Fruit fly (Drosophila melanogaster): ENCODE data around the gene Iml1.

The Iml1 gene

DNA sequence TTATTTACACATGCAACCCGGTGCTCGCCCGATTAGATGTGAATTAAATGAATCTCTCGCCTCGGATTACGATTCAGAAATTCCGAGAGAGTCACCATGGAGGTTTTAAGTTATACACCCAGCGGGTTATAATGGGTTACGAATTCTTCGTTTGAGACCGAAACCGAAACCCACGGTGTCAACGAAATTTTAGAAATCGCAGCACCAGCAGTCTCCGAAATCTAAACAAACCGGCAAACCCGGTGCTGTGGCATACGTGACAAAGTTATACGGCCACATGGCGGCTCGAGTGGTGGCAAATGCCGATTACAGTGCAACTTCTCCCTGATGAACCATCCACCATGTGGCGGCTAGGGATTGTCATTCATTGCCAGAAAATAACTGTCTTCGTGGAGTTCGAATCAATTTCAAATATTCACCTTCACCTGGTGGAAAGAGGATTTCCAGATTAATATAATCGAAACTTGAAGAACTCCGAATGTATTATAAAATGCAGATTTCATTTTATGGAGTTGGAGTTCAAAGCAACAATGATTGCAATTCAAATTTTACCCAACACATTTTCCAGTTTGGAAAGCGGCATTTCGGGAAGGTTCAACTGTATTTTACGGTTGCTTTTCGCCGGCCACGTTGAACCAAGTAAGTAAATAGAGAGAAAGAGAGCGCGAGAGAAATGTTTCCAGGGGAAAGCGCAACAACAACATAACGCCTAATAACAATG is 17.9 kb downstream of the Iml1 start (continued):
- TF ChIP-seq tin (GFP tag; optimal IDR thresholded peaks at IDR 0.05) (peak; percentile 78), CG7839 (tag; optimal IDR thresholded peaks at IDR 0.05) (peak; percentile 80), CG8944 (GFP tag; optimal IDR thresholded peaks at IDR 0.05) (peak; percentile 70), Sox102F (GFP tag; optimal IDR thresholded peaks at IDR 0.05) (peak; percentile 80), CG33213 (GFP tag; optimal IDR thresholded peaks at IDR 0.05) (peak; percentile 48), lola (GFP tag; optimal IDR thresholded peaks at IDR 0.05) (peak in 1 of 3 experiments; percentile 84), CG15011 (GFP tag; optimal IDR thresholded peaks at IDR 0.05) (peak; percentile 11), Hmr (GFP tag; optimal IDR thresholded peaks at IDR 0.05) (peak; percentile 50), CG10366 (GFP tag; IDR thresholded peaks at IDR 0.05) (no peak; the same call in 1 of the 2 replicates), tll (GFP tag; optimal IDR thresholded peaks at IDR 0.05) (no peak), CG7963 (GFP tag; IDR thresholded peaks at IDR 0.05; ENCODE audit: partially characterized antibody) (no peak), CG16863 (GFP tag; optimal IDR thresholded peaks at IDR 0.05) (peak; percentile 70), Elba2 (GFP tag; optimal IDR thresholded peaks at IDR 0.05) (no peak), CG17802 (tag; optimal IDR thresholded peaks at IDR 0.05) (peak; percentile 28), Hr51 (GFP tag; optimal IDR thresholded peaks at IDR 0.05) (peak in 1 of 2 experiments; percentile 78), HmgZ (tag; optimal IDR thresholded peaks at IDR 0.05) (peak; percentile 62), org-1 (GFP tag; optimal IDR thresholded peaks at IDR 0.05) (peak; percentile 76), abd-A (tag; optimal IDR thresholded peaks at IDR 0.05) (no peak), sug (tag; optimal IDR thresholded peaks at IDR 0.05) (no peak), CG8765 (GFP tag; IDR thresholded peaks at IDR 0.05) (peak; percentile 32; the same call in 1 of the 2 replicates), lab (GFP tag; optimal IDR thresholded peaks at IDR 0.05) (peak; percentile 61), pita (GFP tag; optimal IDR thresholded peaks at IDR 0.05) (no peak), HHEX (GFP tag; optimal IDR thresholded peaks at IDR 0.05) (peak; percentile 53), CG18619 (GFP tag; optimal IDR thresholded peaks at IDR 0.05) (peak; percentile 78), CG12659 (GFP tag; optimal IDR thresholded peaks at IDR 0.05) (peak; percentile 23), vfl (GFP tag; optimal IDR thresholded peaks at IDR 0.05) (no peak), CG31388 (GFP tag; optimal IDR thresholded peaks at IDR 0.05) (peak; percentile 32), CG14965 (GFP tag; optimal IDR thresholded peaks at IDR 0.05; ENCODE audit: borderline replicate concordance) (no peak), CG6791 (GFP tag; IDR thresholded peaks at IDR 0.05; ENCODE audit: partially characterized antibody) (no peak), fru (optimal IDR thresholded peaks at IDR 0.05) (no peak), exex (tag; optimal IDR thresholded peaks at IDR 0.05) (no peak), Bdp1 (GFP tag; optimal IDR thresholded peaks at IDR 0.05) (peak; percentile 45), btn (GFP tag; optimal IDR thresholded peaks at IDR 0.05) (peak; percentile 66), CG4617 (GFP tag; optimal IDR thresholded peaks at IDR 0.05; ENCODE audit: borderline replicate concordance) (peak; percentile 28), Stat92E (GFP tag; optimal IDR thresholded peaks at IDR 0.05) (peak in 1 of 3 experiments; percentile 30), Trl (optimal IDR thresholded peaks at IDR 0.05) (peak; percentile 18 to 37), Trl (GFP tag; optimal IDR thresholded peaks at IDR 0.05) (peak; percentile 61), CG12299 (tag; optimal IDR thresholded peaks at IDR 0.05) (peak; percentile 56), gcm2 (GFP tag; optimal IDR thresholded peaks at IDR 0.05) (peak; percentile 28), CG10979 (tag; optimal IDR thresholded peaks at IDR 0.05) (peak; percentile 83), Atf3 (GFP tag; optimal IDR thresholded peaks at IDR 0.05) (peak; percentile 32), Xrp1 (GFP tag; IDR thresholded peaks at IDR 0.05) (peak; percentile 70), Lim3 (GFP tag; IDR thresholded peaks at IDR 0.05) (no peak), Optix (GFP tag; IDR thresholded peaks at IDR 0.05) (peak; percentile 48; the same call in 1 of the 3 replicates), CG31224 (GFP tag; IDR thresholded peaks at IDR 0.05) (no peak), tgo (GFP tag; IDR thresholded peaks at IDR 0.05) (peak; percentile 61), ara (GFP tag; IDR thresholded peaks at IDR 0.05) (peak; percentile 72), prd (optimal IDR thresholded peaks at IDR 0.05) (no peak), prd (GFP tag; IDR thresholded peaks at IDR 0.05) (peak; percentile 79)

All from whole organism, embryonic.